Fruit fly (Drosophila melanogaster): ENCODE results near the gene Nnf1b.

The Nnf1b gene

dm6 chr2L:843850-844791 lies 33.7 kb downstream of the Nnf1b start:
- TF ChIP-seq CG9948 (tag; optimal IDR thresholded peaks at IDR 0.05) (peak; percentile 32), CG34367 (tag; optimal IDR thresholded peaks at IDR 0.05) (peak; percentile 48), Ets98B (GFP tag; IDR thresholded peaks at IDR 0.05) (peak; percentile 59), EcR (GFP tag; optimal IDR thresholded peaks at IDR 0.05) (no peak), CG17806 (tag; optimal IDR thresholded peaks at IDR 0.05) (peak; percentile 52), CG10348 (GFP tag; IDR thresholded peaks at IDR 0.05) (no peak), D1 (tag; optimal IDR thresholded peaks at IDR 0.05) (no peak), gl (tag; optimal IDR thresholded peaks at IDR 0.05) (peak; percentile 37), CG14655 (GFP tag; optimal IDR thresholded peaks at IDR 0.05) (peak; percentile 75), fd96Ca (GFP tag; IDR thresholded peaks at IDR 0.05) (peak; percentile 53; the same call in 2 of the 3 replicates), Pif1A (GFP tag; optimal IDR thresholded peaks at IDR 0.05) (peak; percentile 32), CG32121 (GFP tag; IDR thresholded peaks at IDR 0.05) (peak; percentile 12; the same call in 1 of the 2 replicates), CG13204 (GFP tag; optimal IDR thresholded peaks at IDR 0.05) (peak; percentile 23), CG4496 (GFP tag; IDR thresholded peaks at IDR 0.05) (peak; percentile 75), CG12605 (GFP tag; IDR thresholded peaks at IDR 0.05) (peak; percentile 65), Snoo (tag; optimal IDR thresholded peaks at IDR 0.05) (no peak), CG8159 (tag; optimal IDR thresholded peaks at IDR 0.05) (peak; percentile 52), rn (GFP tag; IDR thresholded peaks at IDR 0.05) (peak; percentile 33; the same call in 1 of the 2 replicates), CG8301 (tag; optimal IDR thresholded peaks at IDR 0.05) (peak; percentile 70), CG15710 (tag; optimal IDR thresholded peaks at IDR 0.05) (peak; percentile 15), Pif1B (GFP tag; optimal IDR thresholded peaks at IDR 0.05) (no peak)

dm6 chr2L:845341-846004 lies 35.1 kb downstream of the Nnf1b start:
- TF ChIP-seq CG8159 (tag; optimal IDR thresholded peaks at IDR 0.05), result peak; percentile 58
- TF ChIP-seq CG12605 (GFP tag; IDR thresholded peaks at IDR 0.05), result peak; percentile 84
- peak; percentile 80 for TF ChIP-seq Pif1B (GFP tag; optimal IDR thresholded peaks at IDR 0.05)
- peak; percentile 92 for TF ChIP-seq Ets98B (GFP tag; IDR thresholded peaks at IDR 0.05)
- peak; percentile 75 for TF ChIP-seq rn (GFP tag; IDR thresholded peaks at IDR 0.05)
- peak; percentile 94 for TF ChIP-seq CG4496 (GFP tag; IDR thresholded peaks at IDR 0.05)
- TF ChIP-seq CG15710 (tag; optimal IDR thresholded peaks at IDR 0.05), result peak; percentile 60
- peak; percentile 67 for TF ChIP-seq CG9948 (tag; optimal IDR thresholded peaks at IDR 0.05)
- peak; percentile 55 for TF ChIP-seq CG34367 (tag; optimal IDR thresholded peaks at IDR 0.05)
- TF ChIP-seq CG8301 (tag; optimal IDR thresholded peaks at IDR 0.05), result peak; percentile 88
- TF ChIP-seq EcR (GFP tag; optimal IDR thresholded peaks at IDR 0.05), result no peak
- peak; percentile 86 for TF ChIP-seq CG32121 (GFP tag; IDR thresholded peaks at IDR 0.05)
- peak; percentile 82 for TF ChIP-seq Pif1A (GFP tag; optimal IDR thresholded peaks at IDR 0.05)
- TF ChIP-seq CG14655 (GFP tag; optimal IDR thresholded peaks at IDR 0.05), result peak; percentile 88
- no peak for TF ChIP-seq CG10348 (GFP tag; IDR thresholded peaks at IDR 0.05)
- TF ChIP-seq gl (tag; optimal IDR thresholded peaks at IDR 0.05), result no peak
- peak; percentile 62 for TF ChIP-seq Snoo (tag; optimal IDR thresholded peaks at IDR 0.05)
- TF ChIP-seq fd96Ca (GFP tag; IDR thresholded peaks at IDR 0.05), result peak; percentile 92
- no peak for TF ChIP-seq D1 (tag; optimal IDR thresholded peaks at IDR 0.05)
- peak; percentile 72 for TF ChIP-seq CG17806 (tag; optimal IDR thresholded peaks at IDR 0.05)
- TF ChIP-seq CG13204 (GFP tag; optimal IDR thresholded peaks at IDR 0.05), result no peak

- peak; percentile 83 for TF ChIP-seq CG8301 (tag; optimal IDR thresholded peaks at IDR 0.05)
- peak; percentile 10 for TF ChIP-seq Snoo (tag; optimal IDR thresholded peaks at IDR 0.05)
- TF ChIP-seq CG14655 (GFP tag; optimal IDR thresholded peaks at IDR 0.05), result peak; percentile 76
- peak; percentile 5 for TF ChIP-seq CG8159 (tag; optimal IDR thresholded peaks at IDR 0.05)
- TF ChIP-seq CG10348 (GFP tag; IDR thresholded peaks at IDR 0.05), result no peak
- TF ChIP-seq Pif1A (GFP tag; optimal IDR thresholded peaks at IDR 0.05), result peak; percentile 66
- TF ChIP-seq CG4496 (GFP tag; IDR thresholded peaks at IDR 0.05), result peak; percentile 82; the same call in 2 of the 3 replicates
- peak; percentile 78; the same call in 2 of the 3 replicates for TF ChIP-seq fd96Ca (GFP tag; IDR thresholded peaks at IDR 0.05)
- peak; percentile 1 for TF ChIP-seq CG9948 (tag; optimal IDR thresholded peaks at IDR 0.05)
- no peak for TF ChIP-seq EcR (GFP tag; optimal IDR thresholded peaks at IDR 0.05)
- TF ChIP-seq Pif1B (GFP tag; optimal IDR thresholded peaks at IDR 0.05), result peak; percentile 33
- TF ChIP-seq CG32121 (GFP tag; IDR thresholded peaks at IDR 0.05), result peak; percentile 59; the same call in 1 of the 2 replicates
- TF ChIP-seq D1 (tag; optimal IDR thresholded peaks at IDR 0.05), result no peak
- no peak for TF ChIP-seq rn (GFP tag; IDR thresholded peaks at IDR 0.05)
- peak; percentile 61 for TF ChIP-seq Ets98B (GFP tag; IDR thresholded peaks at IDR 0.05)
- TF ChIP-seq CG17806 (tag; optimal IDR thresholded peaks at IDR 0.05), result peak; percentile 36
- no peak for TF ChIP-seq CG34367 (tag; optimal IDR thresholded peaks at IDR 0.05)
- no peak for TF ChIP-seq gl (tag; optimal IDR thresholded peaks at IDR 0.05)
- TF ChIP-seq CG13204 (GFP tag; optimal IDR thresholded peaks at IDR 0.05), result no peak
- no peak for TF ChIP-seq CG15710 (tag; optimal IDR thresholded peaks at IDR 0.05)
- TF ChIP-seq CG12605 (GFP tag; IDR thresholded peaks at IDR 0.05), result no peak; the same call in 1 of the 2 replicates
These were observed 35.9 kb downstream of the Nnf1b start for dm6 chr2L:846167-846868.
